Worm (Caenorhabditis elegans) whole organism, midembryonic: ENCODE data around the gene fmil-1.

Source experiments
- T22C8.4 ChIP-seq: fragments of 200-800 bp; sonication (Bioruptor generic); IDR thresholded peaks from 2 replicates; pipeline ENCODE4 v1.3.6; 2022; ENCODE audit warnings: missing genetic modification characterization, missing compliant biosample characterization
- klf-2 ChIP-seq: fragments of 200-800 bp; sonication (Bioruptor generic); conservative IDR thresholded peaks from 2 replicates; pipeline ENCODE4 v1.3.6; 2022; ENCODE audit warnings: missing genetic modification reagents, missing genetic modification characterization, missing compliant biosample characterization
- tab-1 ChIP-seq: fragments of 200-800 bp; sonication (Bioruptor generic); IDR thresholded peaks from 2 replicates; pipeline ENCODE4 v1.3.6; 2022; ENCODE audit warnings: missing genetic modification characterization, missing compliant biosample characterization

ce11 chrIV:3667796-3668195 is 707 bp downstream of the fmil-1 start:
- TF ChIP-seq tab-1 (GFP tag; lab: Robert Waterston, UW): no peak
- TF ChIP-seq T22C8.4 (GFP tag; lab: Robert Waterston, UW): no peak
- TF ChIP-seq klf-2: no peak
